Fruit fly (Drosophila melanogaster) Kc167 (cell line): ENCODE measurements around the gene CG12672.

Experiments
- Myc ChIP-seq: fragments of >200 bp; optimal IDR thresholded peaks from 2 replicates; lab custom pipeline; 2017; ENCODE audit warnings: missing external identifiers
- Sin3A ChIP-seq: fragments of >200 bp; optimal IDR thresholded peaks from 2 replicates; lab custom pipeline; 2018; ENCODE audit warnings: missing external identifiers
- h ChIP-seq: fragments of >200 bp; optimal IDR thresholded peaks from 3 replicates; lab custom pipeline; 2018; ENCODE audit warnings: missing external identifiers
- insv ChIP-seq: fragments of >200 bp; optimal IDR thresholded peaks from 3 replicates; lab custom pipeline; 2018; ENCODE audit warnings: missing external identifiers
- psq ChIP-seq: fragments of >200 bp; optimal IDR thresholded peaks from 2 replicates; lab custom pipeline; 2017; ENCODE audit warnings: missing external identifiers
- ttk ChIP-seq: sonication (Bioruptor generic); optimal IDR thresholded peaks from 2 replicates; lab custom pipeline; 2017; ENCODE audit warnings: missing external identifiers

CG12672 gene

DNA sequence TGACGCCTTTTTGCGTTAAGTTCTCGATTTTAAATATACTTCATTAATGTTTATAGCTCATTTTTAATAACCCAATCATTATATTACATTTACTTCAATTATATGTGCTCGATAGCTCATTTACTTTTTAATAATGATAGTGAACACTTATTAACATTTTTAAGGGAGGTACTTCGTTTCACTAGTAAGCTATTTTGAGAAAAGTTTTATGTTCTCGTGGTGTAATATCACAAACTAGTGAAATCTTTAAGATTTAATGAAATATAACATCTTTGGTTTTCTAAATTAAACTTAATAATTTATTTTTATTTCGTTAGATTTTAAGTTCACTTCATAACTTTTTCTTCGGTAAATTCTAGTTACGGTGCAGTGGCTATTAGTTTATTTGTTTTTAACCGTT, at the start of gene CG12672:
CG12672 (minus strand) TSS at position 101 of the 400 bp plus-strand sequence.
- TF ChIP-seq h (lab: Kevin White, UChicago) = no peak
- TF ChIP-seq Myc (lab: Kevin White, UChicago) = no peak

DNA sequence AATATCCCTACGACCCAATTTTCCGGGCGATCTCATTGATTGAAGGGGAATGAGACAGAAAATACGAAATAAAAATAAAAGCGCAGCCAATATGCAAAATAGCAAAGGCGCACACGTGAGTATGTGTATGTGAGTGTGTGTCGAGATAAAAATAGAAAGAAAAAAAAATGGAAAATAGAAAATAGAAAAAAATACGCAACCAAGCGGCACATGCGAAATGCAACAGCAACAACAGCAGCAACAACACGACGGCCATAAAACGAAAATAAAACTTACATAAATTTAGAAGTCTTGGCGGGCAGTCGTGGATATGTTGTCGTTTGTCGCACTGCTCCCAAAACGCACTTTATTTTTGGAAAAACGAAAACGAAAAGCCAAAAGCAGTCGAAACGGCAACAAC, 49.8 kb upstream of the CG12672 start:
- TF ChIP-seq Myc (lab: Kevin White, UChicago) (no peak), ttk (lab: Kevin White, UChicago) (no peak), h (lab: Kevin White, UChicago) (no peak), insv (no peak), psq (lab: Kevin White, UChicago) (no peak), Sin3A (lab: Kevin White, UChicago) (no peak)

DNA sequence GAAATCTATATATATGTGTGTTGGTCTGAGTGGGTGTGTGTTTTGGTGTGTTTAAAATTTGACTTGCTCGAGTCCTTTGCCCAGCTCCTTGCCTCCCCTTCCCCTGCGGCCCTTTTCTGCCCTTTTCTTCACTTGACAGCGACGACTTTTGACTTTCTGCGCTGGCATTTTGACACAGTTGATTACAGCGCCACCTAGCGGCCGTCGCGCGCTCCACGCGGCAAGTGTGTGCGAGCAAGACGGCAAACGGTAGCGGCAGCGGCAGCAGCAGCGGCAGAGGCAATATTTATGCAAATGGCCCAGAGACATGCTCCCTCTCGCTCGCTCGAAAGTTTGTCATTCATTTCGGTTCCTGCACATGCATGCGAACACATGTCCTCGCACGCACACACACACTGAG, 44.7 kb upstream of the CG12672 start:
- TF ChIP-seq ttk (lab: Kevin White, UChicago) = no peak
- no peak for TF ChIP-seq Myc (lab: Kevin White, UChicago)
- no peak for TF ChIP-seq Sin3A (lab: Kevin White, UChicago)
- TF ChIP-seq h (lab: Kevin White, UChicago) = no peak
- TF ChIP-seq psq (lab: Kevin White, UChicago) = no peak
- no peak for TF ChIP-seq insv

DNA sequence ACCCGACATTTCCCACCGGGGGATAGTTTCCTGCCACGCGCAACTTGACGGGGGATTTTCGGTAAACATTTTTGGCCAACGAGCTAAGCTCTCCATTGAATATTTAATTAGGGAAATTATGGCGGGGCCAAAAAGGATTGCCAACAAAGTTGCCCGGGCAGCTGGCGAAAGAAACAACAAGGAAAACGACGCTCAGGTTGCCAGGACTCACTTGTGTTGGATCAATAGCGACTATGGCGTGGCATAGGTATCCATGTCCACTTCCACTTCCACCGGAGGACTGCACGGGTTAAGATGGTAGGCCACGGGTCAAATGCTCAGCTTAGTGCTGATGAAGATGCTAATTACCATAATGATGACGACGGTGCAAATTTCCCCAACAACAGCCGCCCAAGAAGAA, 36.3 kb upstream of the CG12672 start, which contains the start of gene CG15373:
CG15373 (plus strand) TSS at position 301 of the 400 bp plus-strand sequence.
- no peak for TF ChIP-seq h (lab: Kevin White, UChicago)
- TF ChIP-seq insv = no peak

DNA sequence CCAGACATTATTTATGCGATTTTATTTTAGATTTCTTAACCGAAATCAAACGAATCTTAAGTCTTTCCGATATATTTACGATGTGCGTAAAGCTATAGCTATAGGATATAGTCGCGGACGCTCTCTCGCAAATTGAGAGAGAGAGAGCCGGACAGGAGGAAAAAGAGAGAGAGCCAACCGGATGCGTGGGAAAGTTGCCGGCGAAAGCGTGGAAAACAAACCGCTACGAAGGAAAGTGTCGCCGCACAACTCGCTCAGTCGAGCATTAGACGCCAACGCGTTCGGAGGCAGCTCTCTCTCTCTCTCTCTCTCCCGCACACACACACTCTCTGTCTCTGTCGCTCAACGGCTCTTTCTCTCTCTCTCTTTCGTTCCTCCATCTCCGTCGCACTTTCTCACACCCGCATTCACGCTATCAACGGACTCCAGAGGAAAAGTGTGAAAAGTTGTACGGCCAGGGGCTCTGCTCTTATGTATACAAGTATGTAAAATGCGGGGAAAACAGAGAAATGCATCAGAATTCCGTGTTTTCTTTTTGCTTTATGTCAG, 16.3 kb upstream of the CG12672 start, which contains the start of gene CG6867:
CG6867 (plus strand) TSS at position 256 of the 549 bp plus-strand sequence.
- no peak for TF ChIP-seq Sin3A (lab: Kevin White, UChicago)
- no peak for TF ChIP-seq ttk (lab: Kevin White, UChicago)
- no peak for TF ChIP-seq Myc (lab: Kevin White, UChicago)
- no peak for TF ChIP-seq h (lab: Kevin White, UChicago)
- no peak for TF ChIP-seq insv
- no peak for TF ChIP-seq psq (lab: Kevin White, UChicago)

DNA sequence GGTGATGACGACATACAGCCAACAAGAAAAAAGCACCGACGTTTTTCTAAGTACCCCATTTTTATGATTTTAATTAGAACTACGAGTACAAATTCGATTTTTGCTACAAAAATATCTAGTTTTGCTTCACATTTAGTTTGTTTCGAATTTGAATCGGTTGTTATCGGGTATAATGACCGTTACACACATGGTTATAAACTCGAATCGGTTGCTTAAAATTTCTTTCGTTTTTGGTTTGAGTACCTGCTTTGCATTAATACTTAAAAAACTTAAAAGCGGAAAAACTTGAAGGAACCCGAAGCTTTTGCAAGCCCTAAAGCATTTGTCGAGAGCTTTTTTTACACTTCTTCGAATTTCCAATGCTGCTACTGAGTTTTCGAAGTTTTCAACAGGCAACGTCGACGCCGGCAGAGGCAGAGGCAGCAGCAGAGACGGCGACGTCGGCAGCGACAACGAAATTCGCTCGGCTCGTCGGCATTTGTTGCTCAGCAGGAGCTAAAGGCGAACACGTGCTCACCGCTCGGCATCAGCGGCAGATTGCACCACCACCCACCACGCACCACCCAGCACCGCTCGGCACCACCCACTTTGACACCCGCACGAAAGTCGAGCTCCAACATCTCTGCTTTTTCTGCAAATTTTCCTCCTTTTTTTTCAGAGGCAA, 11.2 kb upstream of the CG12672 start:
- TF ChIP-seq psq (lab: Kevin White, UChicago) (no peak), Myc (lab: Kevin White, UChicago) (no peak), ttk (lab: Kevin White, UChicago) (no peak), Sin3A (lab: Kevin White, UChicago) (no peak), insv (no peak)

DNA sequence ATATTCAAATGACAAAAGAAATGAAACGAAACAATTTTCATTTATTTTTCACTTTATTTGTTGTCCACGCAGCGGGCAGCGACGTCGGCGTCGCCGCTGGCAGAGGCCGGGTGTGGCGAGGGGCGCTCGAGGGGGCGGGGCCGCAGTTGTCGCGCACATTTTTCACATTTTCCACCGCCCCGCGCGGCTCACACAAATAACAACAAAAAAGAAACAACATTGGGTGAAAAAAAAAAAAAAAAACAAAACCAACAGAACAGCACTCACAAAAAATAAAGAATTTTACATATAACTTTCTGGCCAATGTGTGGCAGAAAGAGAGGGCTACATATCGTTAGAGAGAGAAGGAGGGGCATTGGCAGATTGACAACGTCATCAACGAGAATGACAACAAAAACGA, 7.2 kb upstream of the CG12672 start:
- TF ChIP-seq Sin3A (lab: Kevin White, UChicago) (no peak), Myc (lab: Kevin White, UChicago) (no peak), ttk (lab: Kevin White, UChicago) (no peak), h (lab: Kevin White, UChicago) (no peak), psq (lab: Kevin White, UChicago) (no peak)

DNA sequence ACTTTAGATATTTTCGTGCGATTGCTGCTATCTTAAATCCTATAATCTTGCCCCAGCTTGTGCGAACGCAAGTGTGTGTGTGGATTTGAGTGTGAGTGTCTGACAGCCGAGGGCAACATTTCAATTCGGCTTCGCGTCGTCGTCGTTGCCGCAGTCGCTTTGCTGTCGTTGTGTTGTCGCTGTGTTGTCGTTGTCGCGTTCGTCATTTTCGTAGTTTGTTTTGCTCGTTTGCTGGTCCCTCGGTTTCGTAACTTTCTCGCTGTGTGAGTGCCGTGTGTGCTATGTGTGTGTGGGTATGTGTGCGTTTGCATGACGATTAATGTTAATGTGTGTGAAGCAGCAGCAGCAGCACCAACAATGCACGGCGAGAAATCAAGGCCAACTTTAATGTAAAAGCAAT, 2.0 kb upstream of the CG12672 start:
- no peak for TF ChIP-seq ttk (lab: Kevin White, UChicago)
- TF ChIP-seq h (lab: Kevin White, UChicago) = no peak
- no peak for TF ChIP-seq psq (lab: Kevin White, UChicago)

DNA sequence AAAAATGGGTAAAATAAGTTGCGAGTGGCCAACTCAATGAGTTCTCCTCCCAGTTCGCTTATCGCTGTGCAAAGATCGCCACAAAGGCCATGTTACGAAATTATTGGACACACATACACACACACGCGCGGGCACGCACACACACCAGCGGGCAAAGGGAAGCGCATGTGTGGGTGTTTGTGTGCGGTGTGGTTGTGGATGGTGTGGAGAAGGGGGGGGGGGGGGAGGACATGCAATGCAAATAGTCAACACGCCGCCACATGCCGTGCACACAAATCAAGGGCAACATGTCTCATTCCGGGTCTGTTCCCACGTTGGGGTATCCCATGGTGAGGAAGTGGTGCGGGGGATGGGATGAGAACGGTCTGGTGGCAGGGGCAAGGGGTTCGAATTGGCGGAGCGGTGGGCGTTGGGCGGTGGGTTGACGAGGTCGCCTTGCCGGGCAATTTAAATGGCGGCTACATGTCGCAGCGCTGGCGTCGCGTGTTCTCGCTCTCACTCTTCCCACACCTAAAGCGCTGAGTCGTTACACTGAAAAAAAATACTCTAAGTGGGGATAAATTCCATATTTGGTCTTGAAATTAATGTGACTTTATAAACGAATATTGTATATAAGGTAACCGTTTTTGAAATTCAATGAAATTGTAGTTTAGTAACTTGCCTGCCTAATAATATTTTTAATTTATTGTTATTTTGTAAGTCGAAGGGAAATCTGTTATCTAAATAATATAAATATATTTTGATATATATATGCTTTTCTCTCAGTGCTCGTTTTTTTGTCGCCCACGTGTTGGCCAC, 3.4 kb downstream of the CG12672 start:
- TF ChIP-seq psq (lab: Kevin White, UChicago) (no peak), insv (no peak), Sin3A (lab: Kevin White, UChicago) (no peak), Myc (lab: Kevin White, UChicago) (no peak), ttk (lab: Kevin White, UChicago) (no peak), h (lab: Kevin White, UChicago) (no peak)

DNA sequence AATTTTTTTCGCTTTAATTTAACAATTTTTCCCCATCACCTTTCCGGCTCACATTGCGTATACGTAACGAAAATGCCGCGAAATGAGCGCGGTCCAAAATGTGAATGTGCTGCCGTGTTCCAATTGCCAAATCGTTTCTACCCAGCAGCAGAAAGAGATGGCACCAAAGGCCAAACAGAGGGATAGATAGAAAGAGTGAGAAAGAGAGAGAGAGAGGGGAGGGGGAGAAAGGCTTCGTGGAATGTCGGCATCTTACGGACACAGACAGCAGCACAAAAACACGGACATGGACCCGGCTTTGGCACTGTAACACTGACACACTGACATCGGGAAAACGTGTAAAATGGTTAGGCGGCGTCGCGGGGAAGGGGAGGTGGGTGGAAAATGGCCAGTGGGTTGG, 11.9 kb downstream of the CG12672 start:
- TF ChIP-seq Sin3A (lab: Kevin White, UChicago) = no peak
- TF ChIP-seq insv = no peak
- no peak for TF ChIP-seq h (lab: Kevin White, UChicago)
- TF ChIP-seq psq (lab: Kevin White, UChicago) = no peak
- no peak for TF ChIP-seq Myc (lab: Kevin White, UChicago)
- no peak for TF ChIP-seq ttk (lab: Kevin White, UChicago)

DNA sequence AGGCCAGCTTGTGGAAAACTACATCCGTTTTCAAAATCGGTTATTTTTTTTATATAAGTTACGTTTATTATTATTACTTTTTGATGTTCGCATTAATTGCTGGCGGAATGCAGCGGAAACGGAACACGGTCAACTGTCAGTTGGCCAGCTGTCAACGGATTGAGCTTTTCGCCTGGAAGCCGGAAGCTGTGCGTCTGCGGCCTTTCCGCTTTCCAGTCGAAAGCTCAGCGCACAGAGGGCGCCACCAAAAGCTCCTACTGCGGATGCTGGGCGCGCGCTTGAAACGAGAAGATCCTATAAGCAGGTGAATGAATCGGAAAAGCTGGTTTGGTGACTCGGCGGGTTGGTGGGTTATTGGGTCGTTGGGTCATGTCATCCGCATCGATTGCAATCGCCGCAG, 39.3 kb downstream of the CG12672 start:
- TF ChIP-seq ttk (lab: Kevin White, UChicago) (no peak), h (lab: Kevin White, UChicago) (no peak), Sin3A (lab: Kevin White, UChicago) (no peak), Myc (lab: Kevin White, UChicago) (no peak), psq (lab: Kevin White, UChicago) (no peak), insv (no peak)

DNA sequence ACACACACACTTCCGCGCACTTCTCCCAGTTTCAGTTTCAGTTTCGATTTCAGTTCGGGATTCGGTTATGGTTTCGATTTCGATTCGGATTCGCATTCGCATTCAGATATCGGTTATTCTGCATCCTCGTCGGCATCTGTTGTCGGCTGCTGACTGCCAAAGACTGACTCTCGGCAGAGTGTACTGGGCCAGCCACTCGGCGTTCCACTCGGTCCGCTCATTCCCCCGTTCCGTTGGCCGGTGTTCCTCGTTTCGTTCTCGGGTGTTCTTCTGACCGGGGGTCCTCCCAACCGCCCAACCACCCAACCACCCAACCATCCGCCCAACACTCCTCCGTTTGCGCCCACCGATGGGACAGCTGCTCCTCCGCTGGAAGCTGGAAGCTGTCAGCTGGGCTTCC, 40.4 kb downstream of the CG12672 start:
- TF ChIP-seq ttk (lab: Kevin White, UChicago) (no peak), psq (lab: Kevin White, UChicago) (no peak), Sin3A (lab: Kevin White, UChicago) (no peak), Myc (lab: Kevin White, UChicago) (no peak), insv (no peak), h (lab: Kevin White, UChicago) (no peak)
